Worm (Caenorhabditis elegans) whole organism, midembryonic: Measurements from ENCODE around the gene F54D5.23.

ENCODE experiments used
- T22C8.4 ChIP-seq: fragments of 200-800 bp; sonication (Bioruptor generic); IDR thresholded peaks from 2 replicates; pipeline ENCODE4 v1.3.6; 2022; ENCODE audit warnings: missing genetic modification characterization, missing compliant biosample characterization
- cog-1 ChIP-seq: sonication (generic microtip); optimal IDR thresholded peaks from 2 replicates; lab custom pipeline; 2016; ENCODE audit warnings: missing genetic modification characterization, missing compliant biosample characterization
- flt-1 ChIP-seq: fragments of 200-800 bp; sonication (Bioruptor generic); IDR thresholded peaks from 2 replicates; pipeline ENCODE4 v1.3.6; 2022; ENCODE audit warnings: missing genetic modification characterization, missing compliant biosample characterization
- klf-2 ChIP-seq: fragments of 200-800 bp; sonication (Bioruptor generic); conservative IDR thresholded peaks from 2 replicates; pipeline ENCODE4 v1.3.6; 2022; ENCODE audit warnings: missing genetic modification reagents, missing genetic modification characterization, missing compliant biosample characterization
- med-1 ChIP-seq: sonication (generic microtip); optimal IDR thresholded peaks from 2 replicates; lab custom pipeline; 2017; ENCODE audit warnings: missing genetic modification characterization, mild to moderate bottlenecking, missing compliant biosample characterization, antibody characterized with exemption, missing genetic modification reagents; ENCODE audit not compliant: insufficient read depth
- ref-1 ChIP-seq: fragments of 200-800 bp; sonication (Bioruptor generic); conservative IDR thresholded peaks from 2 replicates; pipeline ENCODE4 v1.3.6; 2022; ENCODE audit warnings: missing genetic modification reagents, missing genetic modification characterization, missing compliant biosample characterization
- tab-1 ChIP-seq: fragments of 200-800 bp; sonication (Bioruptor generic); IDR thresholded peaks from 2 replicates; pipeline ENCODE4 v1.3.6; 2022; ENCODE audit warnings: missing genetic modification characterization, missing compliant biosample characterization
- ztf-23 ChIP-seq: fragments of 200-800 bp; sonication (Bioruptor generic); IDR thresholded peaks from 2 replicates; pipeline ENCODE4 v1.3.6; 2022; ENCODE audit warnings: missing genetic modification reagents, missing genetic modification characterization, missing compliant biosample characterization
- ztf-29 ChIP-seq: fragments of 200-800 bp; sonication (Bioruptor generic); IDR thresholded peaks from 2 replicates; pipeline ENCODE4 v1.3.6; 2022; ENCODE audit warnings: missing genetic modification reagents, missing genetic modification characterization, missing compliant biosample characterization

The F54D5.23 gene

DNA sequence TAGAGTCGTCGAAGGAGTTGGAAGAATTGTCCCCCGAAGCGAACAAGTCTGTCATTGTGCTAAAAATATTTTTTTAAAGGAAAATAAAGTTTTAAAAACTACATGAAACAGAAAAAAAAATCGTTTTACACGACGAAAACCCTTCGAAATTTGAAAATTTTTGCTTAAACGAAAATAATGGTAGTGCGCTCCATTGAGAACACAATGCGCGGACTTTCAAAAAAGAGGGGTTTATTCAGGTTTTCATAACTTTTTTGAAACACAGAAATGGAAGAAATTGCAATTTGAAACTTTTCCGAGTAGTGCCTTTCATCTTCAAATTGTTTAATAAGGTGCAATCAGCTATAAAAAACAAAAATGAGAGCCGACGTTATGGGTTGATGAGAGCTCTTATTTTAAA, 30.7 kb upstream of the F54D5.23 start, which contains the start of gene npp-5:
npp-5 (minus strand) TSS at position 59 of the 400 bp plus-strand sequence.
- TF ChIP-seq flt-1 (GFP tag; lab: Robert Waterston, UW), result no peak
- no peak for TF ChIP-seq cog-1 (tag; lab: Kevin White, UChicago)
- TF ChIP-seq T22C8.4 (GFP tag; lab: Robert Waterston, UW), result no peak
- TF ChIP-seq med-1 (GFP tag; lab: Kevin White, UChicago), result no peak
- TF ChIP-seq ztf-29 (GFP tag; lab: Robert Waterston, UW), result no peak
- no peak for TF ChIP-seq ztf-23
- no peak for TF ChIP-seq tab-1 (GFP tag; lab: Robert Waterston, UW)
- no peak for TF ChIP-seq klf-2 (GFP tag; lab: Robert Waterston, UW)
- TF ChIP-seq ref-1 (GFP tag; lab: Robert Waterston, UW), result no peak

DNA sequence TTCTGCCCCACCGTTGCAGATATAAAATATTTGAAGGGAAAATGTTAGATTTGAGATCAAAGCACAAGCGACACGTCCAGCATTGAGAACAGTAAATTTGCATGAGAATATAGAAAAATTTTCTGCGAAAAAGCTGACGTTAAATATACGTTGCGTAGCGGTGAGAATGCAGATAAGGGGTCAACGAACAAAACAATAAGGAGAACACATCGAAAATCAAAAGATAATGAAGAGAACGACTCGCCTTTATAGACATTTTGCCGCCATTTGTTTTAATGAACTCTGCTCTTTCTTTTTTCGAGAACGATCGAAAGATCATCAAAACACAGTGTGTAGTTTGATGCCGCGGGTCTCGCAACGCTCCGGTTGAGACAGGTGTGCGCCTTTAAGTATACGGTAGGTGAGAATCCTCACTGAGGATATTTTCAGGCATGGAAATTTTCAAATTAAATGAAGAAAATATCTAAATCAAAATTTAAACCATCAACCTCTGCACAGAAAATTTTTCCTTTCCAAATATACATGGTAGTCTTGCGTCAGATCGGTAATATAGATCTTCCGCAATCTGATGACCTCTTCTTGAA, 27.2 kb upstream of the F54D5.23 start:
- TF ChIP-seq ref-1 (GFP tag; lab: Robert Waterston, UW) (no peak), tab-1 (GFP tag; lab: Robert Waterston, UW) (no peak)

DNA sequence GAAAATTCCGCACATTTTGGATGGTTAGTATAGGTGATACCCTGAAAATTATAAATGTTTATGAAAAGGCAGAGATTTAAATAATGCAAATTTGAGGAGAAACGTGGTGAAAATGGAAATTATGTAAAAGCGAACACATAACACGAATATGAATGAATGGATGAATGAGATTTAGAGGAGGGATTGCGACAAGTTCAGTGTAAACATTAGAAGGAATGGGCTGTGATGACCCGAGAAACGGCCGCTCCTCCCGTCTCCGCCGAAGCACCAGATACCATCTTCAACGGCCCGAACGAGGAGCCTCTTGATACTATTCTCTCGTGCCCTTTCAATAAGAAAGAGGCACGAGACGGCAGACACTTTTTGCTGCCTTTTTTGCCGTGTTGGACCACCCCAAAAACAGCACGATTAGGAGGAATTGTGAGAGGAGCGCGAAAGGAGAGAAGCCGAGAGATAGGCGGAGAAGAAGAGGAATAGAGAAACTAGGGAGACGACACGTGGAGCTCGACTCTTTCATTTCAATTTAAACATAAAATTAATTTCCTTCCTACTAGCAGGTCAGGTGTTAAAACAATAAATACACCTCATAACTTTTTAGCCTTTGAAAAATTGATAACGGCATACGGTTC, 26.4 kb upstream of the F54D5.23 start, which contains the start of gene gfat-1:
gfat-1 (minus strand) TSS at position 51 of the 629 bp plus-strand sequence.
- TF ChIP-seq ztf-29 (GFP tag; lab: Robert Waterston, UW) (no peak), med-1 (GFP tag; lab: Kevin White, UChicago) (no peak), flt-1 (GFP tag; lab: Robert Waterston, UW) (no peak), ref-1 (GFP tag; lab: Robert Waterston, UW) (no peak), tab-1 (GFP tag; lab: Robert Waterston, UW) (no peak), T22C8.4 (GFP tag; lab: Robert Waterston, UW) (no peak), cog-1 (tag; lab: Kevin White, UChicago) (no peak), klf-2 (GFP tag; lab: Robert Waterston, UW) (no peak), ztf-23 (no peak)

DNA sequence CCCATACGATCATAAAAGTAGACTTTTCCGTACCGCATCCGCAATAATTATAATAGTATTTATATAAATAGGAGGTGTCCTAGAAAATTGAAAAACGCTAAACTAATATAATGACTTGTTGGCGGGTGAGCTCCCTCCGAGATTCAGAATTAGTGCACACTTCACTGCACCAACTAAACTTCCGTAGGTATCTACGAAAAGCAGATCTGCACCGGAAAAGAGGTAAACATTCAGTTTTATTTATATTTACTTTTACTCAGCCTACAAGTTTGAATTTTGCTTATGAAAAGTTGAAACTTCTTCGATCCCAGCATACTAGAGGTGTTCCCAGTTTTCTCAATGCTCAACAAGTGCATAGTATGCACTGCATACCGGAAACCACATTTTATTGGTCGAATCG, 22.9 kb upstream of the F54D5.23 start, which contains the start of gene F07A11.1:
F07A11.1 (minus strand) TSS at position 101 of the 400 bp plus-strand sequence.
- no peak for TF ChIP-seq ztf-29 (GFP tag; lab: Robert Waterston, UW)
- no peak for TF ChIP-seq tab-1 (GFP tag; lab: Robert Waterston, UW)
- no peak for TF ChIP-seq flt-1 (GFP tag; lab: Robert Waterston, UW)
- TF ChIP-seq cog-1 (tag; lab: Kevin White, UChicago), result no peak
- TF ChIP-seq klf-2 (GFP tag; lab: Robert Waterston, UW), result no peak
- no peak for TF ChIP-seq med-1 (GFP tag; lab: Kevin White, UChicago)

DNA sequence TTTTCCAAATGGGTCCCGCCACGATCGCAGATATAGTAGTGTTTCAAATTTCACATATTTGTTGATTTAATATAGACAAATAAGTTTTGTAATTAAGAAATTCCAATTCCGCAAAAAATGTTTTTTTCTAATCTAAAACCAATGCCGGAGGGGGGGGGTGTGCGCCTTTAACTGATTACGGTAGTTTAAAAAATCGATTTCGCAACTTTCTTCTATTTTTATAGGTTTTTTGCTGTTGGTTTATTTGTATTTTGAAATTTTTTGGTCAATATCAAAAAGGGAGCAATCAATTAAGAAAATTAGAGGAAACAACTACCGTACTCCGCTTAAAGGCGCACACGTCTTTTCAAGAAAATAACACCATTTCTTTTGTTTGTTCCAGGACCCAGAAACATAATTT, 22.5 kb upstream of the F54D5.23 start:
- TF ChIP-seq tab-1 (GFP tag; lab: Robert Waterston, UW) (no peak), klf-2 (GFP tag; lab: Robert Waterston, UW) (no peak), flt-1 (GFP tag; lab: Robert Waterston, UW) (no peak), T22C8.4 (GFP tag; lab: Robert Waterston, UW) (no peak), ztf-23 (no peak), ztf-29 (GFP tag; lab: Robert Waterston, UW) (no peak), med-1 (GFP tag; lab: Kevin White, UChicago) (no peak), cog-1 (tag; lab: Kevin White, UChicago) (no peak), ref-1 (GFP tag; lab: Robert Waterston, UW) (no peak)

DNA sequence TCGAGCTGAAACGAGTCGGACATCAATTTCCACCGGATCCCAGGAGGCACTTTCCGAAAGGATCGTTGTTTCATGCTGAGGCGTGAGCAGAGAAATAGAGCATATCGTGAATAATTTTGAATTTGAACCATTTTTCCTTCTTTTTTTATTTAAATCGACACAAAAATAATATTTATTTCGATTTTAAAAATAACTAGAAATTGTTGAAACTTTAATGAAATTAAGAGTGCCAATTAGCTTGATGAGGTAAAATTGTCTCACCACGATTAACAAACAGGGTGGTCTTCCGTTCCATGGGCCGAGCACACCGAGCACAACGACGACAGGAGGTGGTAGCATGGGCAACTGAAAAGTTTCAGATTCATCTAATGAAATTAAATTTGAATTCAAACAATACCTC, 19.2 kb upstream of the F54D5.23 start:
- no peak for TF ChIP-seq T22C8.4 (GFP tag; lab: Robert Waterston, UW)
- no peak for TF ChIP-seq ztf-23
- no peak for TF ChIP-seq tab-1 (GFP tag; lab: Robert Waterston, UW)
- no peak for TF ChIP-seq med-1 (GFP tag; lab: Kevin White, UChicago)
- TF ChIP-seq flt-1 (GFP tag; lab: Robert Waterston, UW), result no peak
- no peak for TF ChIP-seq cog-1 (tag; lab: Kevin White, UChicago)
- no peak for TF ChIP-seq ref-1 (GFP tag; lab: Robert Waterston, UW)
- TF ChIP-seq klf-2 (GFP tag; lab: Robert Waterston, UW), result no peak
- no peak for TF ChIP-seq ztf-29 (GFP tag; lab: Robert Waterston, UW)

DNA sequence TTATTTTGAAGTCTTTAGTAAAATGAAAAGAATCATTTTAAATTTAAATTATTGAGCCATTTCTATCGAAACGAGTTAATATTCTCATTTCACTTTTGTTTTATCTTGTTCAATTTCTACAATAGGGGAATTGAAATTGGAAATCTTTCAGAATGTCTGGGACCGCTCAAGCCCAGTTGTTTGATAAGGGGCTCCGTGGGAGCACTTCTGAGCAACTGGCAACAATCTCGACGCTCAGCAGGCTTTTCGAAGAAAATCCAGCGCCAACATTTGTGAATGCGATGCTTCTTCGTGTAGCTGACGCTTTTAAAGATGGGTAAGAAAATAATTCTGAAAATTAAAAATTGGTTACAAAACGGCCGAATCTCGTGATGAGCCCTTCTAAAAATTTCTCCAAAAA, 13.6 kb upstream of the F54D5.23 start, which contains the start of gene ints-7:
ints-7 (plus strand) TSS at position 152 of the 400 bp plus-strand sequence.
- TF ChIP-seq ref-1 (GFP tag; lab: Robert Waterston, UW) (no peak), tab-1 (GFP tag; lab: Robert Waterston, UW) (no peak), ztf-23 (no peak), T22C8.4 (GFP tag; lab: Robert Waterston, UW) (no peak), cog-1 (tag; lab: Kevin White, UChicago) (no peak), ztf-29 (GFP tag; lab: Robert Waterston, UW) (no peak), flt-1 (GFP tag; lab: Robert Waterston, UW) (no peak)

DNA sequence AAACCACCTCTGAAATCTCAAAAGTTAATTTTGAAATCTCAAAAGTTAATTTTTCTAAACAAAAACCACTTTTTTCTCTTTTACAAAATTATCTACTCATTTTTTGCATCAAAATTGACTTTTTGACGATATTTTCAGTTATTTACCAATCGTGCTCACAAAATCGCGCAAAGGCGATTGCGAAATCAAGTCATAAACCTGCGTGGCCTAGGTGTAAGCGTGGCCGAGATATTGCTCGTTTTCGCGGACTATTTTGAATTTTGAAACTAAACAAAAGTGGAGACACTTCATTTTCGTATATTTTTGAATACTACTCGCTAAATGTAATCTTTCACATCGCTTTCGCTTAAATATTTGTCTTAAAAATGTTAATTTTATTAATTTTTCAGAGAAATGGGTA, 9.2 kb upstream of the F54D5.23 start, which contains the start of gene smc-6:
smc-6 (plus strand) TSS at position 390 of the 400 bp plus-strand sequence.
- TF ChIP-seq med-1 (GFP tag; lab: Kevin White, UChicago) (no peak), cog-1 (tag; lab: Kevin White, UChicago) (no peak), T22C8.4 (GFP tag; lab: Robert Waterston, UW) (no peak), klf-2 (GFP tag; lab: Robert Waterston, UW) (no peak), ztf-23 (no peak), tab-1 (GFP tag; lab: Robert Waterston, UW) (no peak), ref-1 (GFP tag; lab: Robert Waterston, UW) (no peak), flt-1 (GFP tag; lab: Robert Waterston, UW) (no peak), ztf-29 (GFP tag; lab: Robert Waterston, UW) (no peak)

DNA sequence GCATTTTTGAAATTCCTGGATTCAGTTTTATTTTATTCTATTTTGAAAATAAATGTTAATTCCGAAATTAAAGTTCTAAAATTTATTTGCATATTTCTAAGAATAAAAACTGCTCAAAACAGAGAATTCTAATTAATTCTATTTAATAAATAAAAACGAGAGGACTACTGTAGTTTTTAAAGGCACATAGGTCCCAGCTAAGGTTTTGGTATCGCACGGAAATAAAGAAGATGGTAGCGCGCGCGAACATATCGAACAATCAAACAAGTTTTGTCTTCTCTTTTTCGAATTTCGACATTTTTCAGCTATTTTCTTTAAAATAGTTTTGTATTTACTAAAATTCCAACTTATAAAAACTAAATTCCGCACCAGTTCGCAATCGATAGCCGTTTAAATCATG, 8.8 kb upstream of the F54D5.23 start:
- TF ChIP-seq flt-1 (GFP tag; lab: Robert Waterston, UW) (no peak), cog-1 (tag; lab: Kevin White, UChicago) (no peak), med-1 (GFP tag; lab: Kevin White, UChicago) (no peak), ztf-29 (GFP tag; lab: Robert Waterston, UW) (no peak), ref-1 (GFP tag; lab: Robert Waterston, UW) (no peak), ztf-23 (no peak), tab-1 (GFP tag; lab: Robert Waterston, UW) (no peak)
